Worm (Caenorhabditis elegans) whole organism, L1 larva: ENCODE measurements around the gene cox-6C.

ENCODE experiments used
- C16A3.4 ChIP-seq: fragments of 150-350 bp; optimal IDR thresholded peaks from 2 replicates; lab custom pipeline; 2014; ENCODE audit warnings: missing biosample characterization, missing genetic modification characterization
- C34B4.2 ChIP-seq: sonication (generic microtip); optimal IDR thresholded peaks from 2 replicates; lab custom pipeline; 2017; ENCODE audit warnings: mild to moderate bottlenecking, missing genetic modification characterization, missing compliant biosample characterization
- F16B12.6 ChIP-seq: fragments of 150-350 bp; optimal IDR thresholded peaks from 2 replicates; lab custom pipeline; 2014; ENCODE audit warnings: missing biosample characterization, missing genetic modification characterization
- aha-1 ChIP-seq: fragments of 150-350 bp; optimal IDR thresholded peaks from 2 replicates; lab custom pipeline; 2014; ENCODE audit warnings: missing biosample characterization, missing genetic modification characterization
- ceh-63 ChIP-seq: fragments of 200-800 bp; sonication (Bioruptor generic); optimal IDR thresholded peaks from 2 replicates; lab custom pipeline; 2018; ENCODE audit warnings: mild to moderate bottlenecking, missing genetic modification characterization, missing compliant biosample characterization
- ceh-8 ChIP-seq: fragments of 200-800 bp; sonication (Bioruptor generic); optimal IDR thresholded peaks from 2 replicates; lab custom pipeline; 2018; ENCODE audit warnings: mild to moderate bottlenecking, missing genetic modification characterization, moderate library complexity, missing compliant biosample characterization
- ceh-88 ChIP-seq: fragments of 200-800 bp; sonication (Bioruptor generic); IDR thresholded peaks from 2 replicates; pipeline ENCODE4 v1.3.6; 2022; ENCODE audit warnings: missing genetic modification characterization, missing compliant biosample characterization
- ces-1 ChIP-seq: fragments of 150-350 bp; optimal IDR thresholded peaks from 2 replicates; lab custom pipeline; 2014; ENCODE audit warnings: missing biosample characterization, missing genetic modification reagents, missing genetic modification characterization
- dpl-1 ChIP-seq, 3 experiments: fragments of 150-350 bp in 2 of 3; sonication (generic microtip) in 1 of 3; optimal IDR thresholded peaks; 2 replicates each; lab custom pipeline; 2014 to 2017; ENCODE audit warnings: missing biosample characterization in 3 of 3, missing genetic modification characterization in 3 of 3, missing genetic modification reagents in 3 of 3
- efl-1 ChIP-seq, 4 experiments: fragments of 150-350 bp; optimal IDR thresholded peaks in 3 of 4; peaks in 1 of 4; 1 replicate in 1 of 4; 2 replicates in 3 of 4; lab custom pipeline; 2014; ENCODE audit warnings: missing biosample characterization in 2 of 4, missing genetic modification characterization in 2 of 4, missing genetic modification reagents in 2 of 4
- egl-13 ChIP-seq: sonication (generic microtip); optimal IDR thresholded peaks from 2 replicates; lab custom pipeline; 2016; ENCODE audit warnings: missing genotype, missing genetic modification reagents, missing genetic modification characterization, missing compliant biosample characterization
- elt-2 ChIP-seq: sonication (generic microtip); optimal IDR thresholded peaks from 2 replicates; lab custom pipeline; 2016; ENCODE audit warnings: missing genetic modification characterization, mild to moderate bottlenecking, inconsistent platforms, missing compliant biosample characterization, missing genetic modification reagents
- elt-3 ChIP-seq, 6 experiments: fragments of 150-350 bp in 1 of 6; sonication (generic microtip); optimal IDR thresholded peaks; 2 replicates each; lab custom pipeline; 2017 to 2018; ENCODE audit warnings: missing biosample characterization in 6 of 6, missing genetic modification characterization in 6 of 6, inconsistent platforms in 1 of 6
- ets-5 ChIP-seq: fragments of 200-800 bp; sonication (Bioruptor generic); IDR thresholded peaks from 2 replicates; pipeline ENCODE4 v1.3.6; 2022; ENCODE audit warnings: missing genetic modification characterization, missing compliant biosample characterization
- fkh-10 ChIP-seq: sonication (generic microtip); optimal IDR thresholded peaks from 2 replicates; lab custom pipeline; 2017; ENCODE audit warnings: missing biosample characterization, missing genetic modification reagents, missing genetic modification characterization
- fkh-8 ChIP-seq: sonication (generic microtip); optimal IDR thresholded peaks from 2 replicates; lab custom pipeline; 2016; ENCODE audit warnings: mild to moderate bottlenecking, missing genetic modification characterization, missing compliant biosample characterization
- grh-1 ChIP-seq: fragments of 200-800 bp; sonication (Bioruptor generic); IDR thresholded peaks from 2 replicates; pipeline ENCODE4 v1.3.6; 2022; ENCODE audit warnings: missing genetic modification reagents, missing genetic modification characterization, missing compliant biosample characterization
- hlh-4 ChIP-seq: sonication (generic microtip); optimal IDR thresholded peaks from 2 replicates; lab custom pipeline; 2016; ENCODE audit warnings: mild to moderate bottlenecking, missing genetic modification characterization, missing compliant biosample characterization
- irx-1 ChIP-seq: sonication (generic microtip); optimal IDR thresholded peaks from 2 replicates; lab custom pipeline; 2016; ENCODE audit warnings: missing genetic modification characterization, missing compliant biosample characterization
- isw-1 ChIP-seq: fragments of 200-800 bp; sonication (Bioruptor generic); IDR thresholded peaks from 2 replicates; pipeline ENCODE4 v1.3.6; 2022; ENCODE audit warnings: missing genetic modification characterization, missing compliant biosample characterization
- lin-14 ChIP-seq: fragments of 200-800 bp; sonication (Bioruptor generic); optimal IDR thresholded peaks from 2 replicates; lab custom pipeline; 2018; ENCODE audit warnings: mild to moderate bottlenecking, missing genetic modification characterization, moderate library complexity, missing compliant biosample characterization
- lin-15B ChIP-seq: fragments of 150-350 bp; sonication (generic microtip); optimal IDR thresholded peaks from 3 replicates; lab custom pipeline; 2014; ENCODE audit warnings: missing biosample characterization, missing genetic modification characterization
- lin-35 ChIP-seq, 2 experiments: fragments of 150-350 bp; optimal IDR thresholded peaks; 2 replicates each; lab custom pipeline; 2014; ENCODE audit warnings: missing biosample characterization in 2 of 2, missing genetic modification characterization in 2 of 2, missing genetic modification reagents in 2 of 2
- lin-39 ChIP-seq: fragments of 150-350 bp; optimal IDR thresholded peaks from 2 replicates; lab custom pipeline; 2014; ENCODE audit warnings: missing biosample characterization, missing genetic modification reagents, missing genetic modification characterization
- lir-3 ChIP-seq: sonication (generic microtip); optimal IDR thresholded peaks from 2 replicates; lab custom pipeline; 2016; ENCODE audit warnings: mild to moderate bottlenecking, missing genetic modification characterization, moderate library complexity, missing compliant biosample characterization; ENCODE audit not compliant: poor library complexity
- mdl-1 ChIP-seq, 2 experiments: fragments of 150-350 bp; optimal IDR thresholded peaks; 2 replicates each; lab custom pipeline; 2014 to 2017; ENCODE audit warnings: missing biosample characterization in 2 of 2, missing genetic modification characterization in 2 of 2, inconsistent platforms in 1 of 2
- mef-2 ChIP-seq: fragments of 150-350 bp; optimal IDR thresholded peaks from 2 replicates; lab custom pipeline; 2014; ENCODE audit warnings: missing biosample characterization, missing genetic modification characterization
- mep-1 ChIP-seq: fragments of 150-350 bp; optimal IDR thresholded peaks from 2 replicates; lab custom pipeline; 2014; ENCODE audit warnings: missing biosample characterization, missing genetic modification characterization
- nhr-11 ChIP-seq: fragments of 150-350 bp; optimal IDR thresholded peaks from 2 replicates; lab custom pipeline; 2014; ENCODE audit warnings: missing biosample characterization, missing genetic modification characterization
- nhr-12 ChIP-seq: sonication (generic microtip); optimal IDR thresholded peaks from 2 replicates; lab custom pipeline; 2017; ENCODE audit warnings: missing biosample characterization, missing genetic modification characterization
- nhr-237 ChIP-seq: fragments of 150-350 bp; optimal IDR thresholded peaks from 2 replicates; lab custom pipeline; 2014; ENCODE audit warnings: missing biosample characterization, missing genetic modification characterization
- nhr-71 ChIP-seq: sonication (generic microtip); optimal IDR thresholded peaks from 2 replicates; lab custom pipeline; 2016; ENCODE audit warnings: mild to moderate bottlenecking, missing genetic modification characterization, moderate library complexity, missing compliant biosample characterization
- nhr-77 ChIP-seq: fragments of 150-350 bp; optimal IDR thresholded peaks from 2 replicates; lab custom pipeline; 2014; ENCODE audit warnings: missing biosample characterization, missing genetic modification characterization
- nhr-85 ChIP-seq: sonication (generic microtip); peaks from one replicate; lab custom pipeline; 2016; ENCODE audit warnings: missing genetic modification characterization, inconsistent platforms, missing compliant biosample characterization
- nhr-90 ChIP-seq: sonication (generic microtip); optimal IDR thresholded peaks from 2 replicates; lab custom pipeline; 2016; ENCODE audit warnings: mild to moderate bottlenecking, missing genetic modification characterization, missing compliant biosample characterization; ENCODE audit not compliant: poor library complexity
- pag-3 ChIP-seq: sonication (generic microtip); optimal IDR thresholded peaks from 2 replicates; lab custom pipeline; 2017; ENCODE audit warnings: missing genetic modification characterization, mild to moderate bottlenecking, missing compliant biosample characterization, antibody characterized with exemption, borderline replicate concordance; ENCODE audit not compliant: insufficient read depth
- pqm-1 ChIP-seq: sonication (generic microtip); optimal IDR thresholded peaks from 3 replicates; lab custom pipeline; 2017; ENCODE audit warnings: missing biosample characterization, missing genetic modification characterization
- skn-1 ChIP-seq: fragments of 150-350 bp; optimal IDR thresholded peaks from 2 replicates; lab custom pipeline; 2014; ENCODE audit warnings: missing biosample characterization, missing genetic modification characterization
- snpc-4 ChIP-seq: fragments of 150-350 bp; optimal IDR thresholded peaks from 2 replicates; lab custom pipeline; 2014; ENCODE audit warnings: missing biosample characterization, missing genetic modification characterization
- snu-23 ChIP-seq: sonication (generic microtip); optimal IDR thresholded peaks from 2 replicates; lab custom pipeline; 2016; ENCODE audit warnings: missing genetic modification characterization, missing compliant biosample characterization
- sox-4 ChIP-seq: sonication (generic microtip); optimal IDR thresholded peaks from 2 replicates; lab custom pipeline; 2016; ENCODE audit warnings: missing genetic modification characterization, missing compliant biosample characterization
- tlp-1 ChIP-seq: fragments of 150-350 bp; optimal IDR thresholded peaks from 2 replicates; lab custom pipeline; 2014; ENCODE audit warnings: missing biosample characterization, missing genetic modification characterization
- unc-130 ChIP-seq: fragments of 150-350 bp; optimal IDR thresholded peaks from 2 replicates; lab custom pipeline; 2017; ENCODE audit warnings: missing biosample characterization, missing genetic modification characterization, inconsistent platforms
- unc-30 ChIP-seq: sonication (generic microtip); optimal IDR thresholded peaks from 2 replicates; lab custom pipeline; 2017; ENCODE audit warnings: missing biosample characterization, missing genetic modification characterization
- unc-86 ChIP-seq: sonication (generic microtip); optimal IDR thresholded peaks from 2 replicates; lab custom pipeline; 2016; ENCODE audit warnings: missing genetic modification characterization, missing compliant biosample characterization
- unc-98 ChIP-seq: fragments of 200-800 bp; sonication (Bioruptor generic); IDR thresholded peaks from 2 replicates; pipeline ENCODE4 v1.3.6; 2022; ENCODE audit warnings: missing genetic modification characterization, missing compliant biosample characterization
- zip-4 ChIP-seq: fragments of 200-800 bp; sonication (Bioruptor generic); optimal IDR thresholded peaks from 2 replicates; lab custom pipeline; 2018; ENCODE audit warnings: mild to moderate bottlenecking, missing genetic modification characterization, moderate library complexity, missing compliant biosample characterization

The cox-6C gene

DNA sequence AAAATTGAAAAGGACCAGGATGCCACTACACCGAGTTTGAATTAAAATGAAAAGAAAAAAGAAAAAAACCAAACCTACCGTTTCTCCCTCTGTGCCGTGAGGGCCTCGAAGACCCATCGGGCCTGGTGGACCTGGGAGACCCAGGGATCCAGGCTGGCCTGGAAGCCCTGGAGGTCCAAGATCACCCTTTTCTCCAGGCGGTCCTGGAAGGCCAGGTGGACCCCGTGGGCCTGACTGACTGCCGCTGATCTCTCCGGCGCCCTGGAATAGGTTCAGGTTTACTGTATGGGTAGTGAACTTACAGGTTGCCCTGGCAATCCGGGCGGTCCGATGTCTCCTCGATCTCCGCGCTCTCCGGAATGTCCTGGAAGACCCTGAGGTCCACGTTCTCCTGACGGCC, 13.1 kb downstream of the cox-6C start:
- TF ChIP-seq ceh-8 (GFP tag; lab: Kevin White, UChicago) (peak; percentile 29), ceh-63 (GFP tag; lab: Kevin White, UChicago) (no peak), nhr-77 (tag; lab: Kevin White, UChicago) (no peak)
- TF ChIP-seq, all 84 proteins: peak for 1

DNA sequence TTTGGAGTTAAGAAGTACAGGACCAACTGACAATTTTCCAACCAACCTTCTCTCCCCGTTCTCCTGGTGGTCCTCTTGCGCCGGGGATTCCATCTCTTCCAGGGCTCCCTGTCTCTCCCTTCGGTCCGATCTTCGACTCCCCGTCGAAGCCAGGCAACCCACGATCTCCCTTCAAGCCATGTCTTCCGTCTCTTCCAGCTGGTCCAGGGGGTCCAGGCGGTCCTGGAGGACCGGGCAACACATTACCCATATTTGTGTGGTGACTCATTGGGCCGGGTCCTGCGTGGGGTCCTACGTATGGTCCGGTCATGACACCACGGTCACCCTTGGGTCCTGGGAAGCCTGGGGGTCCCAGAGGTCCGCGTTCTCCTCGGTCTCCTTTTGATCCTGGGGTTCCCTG, 14.5 kb downstream of the cox-6C start:
- no peak for TF ChIP-seq aha-1 (tag; lab: Kevin White, UChicago)
- TF ChIP-seq nhr-90 (tag; lab: Kevin White, UChicago): no peak

DNA sequence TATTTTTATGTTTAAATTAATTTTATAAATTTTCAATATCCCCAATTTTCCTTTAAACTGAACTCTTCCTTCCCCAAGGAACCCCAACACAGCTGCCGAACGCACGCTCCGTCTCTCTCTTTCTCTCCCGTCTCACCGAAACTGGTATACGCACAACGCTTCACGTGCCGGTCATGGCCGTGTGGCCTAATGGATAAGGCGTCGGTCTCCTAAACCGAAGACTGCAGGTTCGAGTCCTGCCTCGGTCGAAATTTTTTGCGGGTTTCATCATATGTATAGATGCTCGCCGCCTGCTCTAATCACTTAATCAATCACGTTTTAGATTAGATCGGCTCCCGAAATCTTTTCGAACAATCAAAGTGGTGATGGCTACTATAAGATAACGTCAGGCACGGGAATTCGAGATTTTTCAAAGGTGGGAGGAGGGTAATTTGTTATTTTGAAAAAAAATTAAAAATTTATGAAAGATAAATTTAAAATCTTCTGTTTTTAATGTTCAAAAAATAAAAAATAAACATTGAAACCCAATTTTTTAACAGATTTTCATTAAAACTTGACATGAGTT, 17.4 kb downstream of the cox-6C start:
- TF ChIP-seq unc-98 (GFP tag; lab: Robert Waterston, UW): no peak
- peak; percentile 77 for TF ChIP-seq lin-14 (GFP tag; lab: Kevin White, UChicago)
- no peak for TF ChIP-seq nhr-71 (tag; lab: Kevin White, UChicago)
- TF ChIP-seq C16A3.4 (tag; lab: Kevin White, UChicago): peak; percentile 39
- no peak for TF ChIP-seq mef-2 (tag; lab: Kevin White, UChicago)
- peak; percentile 74 for TF ChIP-seq unc-130 (tag; lab: Kevin White, UChicago)
- no peak; the same call in 1 of the 2 replicates for TF ChIP-seq ceh-88 (GFP tag; lab: Robert Waterston, UW)
- peak; percentile 54 for TF ChIP-seq fkh-8
- peak; percentile 52 for TF ChIP-seq nhr-77 (tag; lab: Kevin White, UChicago)
- no peak for TF ChIP-seq unc-30 (tag; lab: Kevin White, UChicago)
- TF ChIP-seq efl-1 (optimal IDR thresholded peaks at IDR 0.05; lab: Kevin White, UChicago): peak; percentile 23 to 51
- TF ChIP-seq efl-1 (GFP tag; optimal IDR thresholded peaks at IDR 0.05 in 1 of 2; lab: Kevin White, UChicago): peak; percentile 30 to 92
- peak; percentile 10 for TF ChIP-seq lin-15B (tag; lab: Kevin White, UChicago)
- no peak for TF ChIP-seq sox-4
- TF ChIP-seq unc-86 (tag; lab: Kevin White, UChicago): no peak
- no peak for TF ChIP-seq C34B4.2
- TF ChIP-seq elt-3 (tag; optimal IDR thresholded peaks at IDR 0.05; lab: Kevin White, UChicago): peak in 1 of 6 experiments; percentile 5
- TF ChIP-seq snu-23 (GFP tag; lab: Kevin White, UChicago): peak; percentile 81
- no peak for TF ChIP-seq nhr-237 (tag; lab: Kevin White, UChicago)
- peak in 1 of 2 experiments; percentile 95 for TF ChIP-seq mdl-1 (tag; optimal IDR thresholded peaks at IDR 0.05; lab: Kevin White, UChicago)
- no peak for TF ChIP-seq nhr-85 (tag; lab: Kevin White, UChicago)
- TF ChIP-seq pqm-1 (tag; lab: Kevin White, UChicago): no peak
- no peak for TF ChIP-seq tlp-1 (tag; lab: Kevin White, UChicago)
- no peak for TF ChIP-seq nhr-12
- TF ChIP-seq snpc-4 (tag; lab: Kevin White, UChicago): no peak
- TF ChIP-seq lir-3: no peak
- peak; percentile 39 for TF ChIP-seq fkh-10
- peak; percentile 6 to 52 (median 51) for TF ChIP-seq dpl-1 (GFP tag; optimal IDR thresholded peaks at IDR 0.05; lab: Kevin White, UChicago)
- TF ChIP-seq elt-2: no peak
- peak; percentile 54 for TF ChIP-seq skn-1
- no peak for TF ChIP-seq pag-3 (tag; lab: Kevin White, UChicago)
- TF ChIP-seq ces-1 (GFP tag; lab: Kevin White, UChicago): no peak
- no peak for TF ChIP-seq irx-1
- TF ChIP-seq mep-1 (tag; lab: Kevin White, UChicago): peak; percentile 63
- peak; percentile 1 for TF ChIP-seq zip-4 (GFP tag; lab: Kevin White, UChicago)
- TF ChIP-seq lin-35 (GFP tag; optimal IDR thresholded peaks at IDR 0.05; lab: Kevin White, UChicago): peak; percentile 53 to 79
- no peak for TF ChIP-seq aha-1 (tag; lab: Kevin White, UChicago)
- peak; percentile 4; the same call in 1 of the 2 replicates for TF ChIP-seq isw-1 (GFP tag; lab: Robert Waterston, UW)
- TF ChIP-seq lin-39 (tag; lab: Kevin White, UChicago): no peak
- TF ChIP-seq F16B12.6 (tag; lab: Kevin White, UChicago): peak; percentile 28
- peak; percentile 18 for TF ChIP-seq ceh-8 (GFP tag; lab: Kevin White, UChicago)
- TF ChIP-seq nhr-11 (tag; lab: Kevin White, UChicago): no peak
- no peak for TF ChIP-seq egl-13 (tag; lab: Kevin White, UChicago)
- TF ChIP-seq grh-1: no peak
- no peak for TF ChIP-seq ets-5
- no peak for TF ChIP-seq hlh-4 (tag; lab: Kevin White, UChicago)
